Fruit fly (Drosophila melanogaster) whole organism, pupa: Measurements from ENCODE around the gene CG13850.

Experiments
- CG10348 ChIP-seq: fragments of 200-800 bp; sonication (Bioruptor generic); IDR thresholded peaks from 2 replicates; pipeline ENCODE4 v1.3.6; 2022; ENCODE audit warnings: missing biosample characterization, missing genetic modification characterization
- CG12605 ChIP-seq: fragments of 200-800 bp; sonication (Bioruptor generic); IDR thresholded peaks from 2 replicates; pipeline ENCODE4 v1.3.6; 2022; ENCODE audit warnings: missing biosample characterization, missing genetic modification characterization
- CG13204 ChIP-seq: fragments of 200-800 bp; sonication (Bioruptor generic); optimal IDR thresholded peaks from 2 replicates; lab custom pipeline; 2018; ENCODE audit warnings: missing biosample characterization, mild to moderate bottlenecking, missing genetic modification characterization, moderate library complexity
- CG14655 ChIP-seq: fragments of 200-800 bp; sonication (Bioruptor generic); optimal IDR thresholded peaks from 3 replicates; lab custom pipeline; 2017; ENCODE audit warnings: mild to moderate bottlenecking, missing biosample characterization, missing genetic modification reagents, missing genetic modification characterization
- CG15710 ChIP-seq: fragments of 200-800 bp; sonication (Bioruptor generic); optimal IDR thresholded peaks from 2 replicates; lab custom pipeline; 2018; ENCODE audit warnings: missing biosample characterization, mild to moderate bottlenecking, missing genetic modification characterization, moderate library complexity
- CG17806 ChIP-seq: fragments of 200-800 bp; sonication (Bioruptor generic); optimal IDR thresholded peaks from 2 replicates; lab custom pipeline; 2018; ENCODE audit warnings: missing biosample characterization, mild to moderate bottlenecking, missing genetic modification characterization, moderate library complexity
- CG32121 ChIP-seq: fragments of 200-800 bp; sonication (Bioruptor generic); IDR thresholded peaks from 2 replicates; pipeline ENCODE4 v1.3.6; 2022; ENCODE audit warnings: missing biosample characterization, missing genetic modification characterization
- CG34367 ChIP-seq: fragments of 200-800 bp; sonication (Bioruptor generic); optimal IDR thresholded peaks from 2 replicates; lab custom pipeline; 2018; ENCODE audit warnings: missing biosample characterization, mild to moderate bottlenecking, missing genetic modification characterization
- CG4496 ChIP-seq: fragments of 200-800 bp; sonication (Bioruptor generic); IDR thresholded peaks from 3 replicates; pipeline ENCODE4 v1.3.6; 2022; ENCODE audit warnings: missing biosample characterization, missing genetic modification characterization
- CG8159 ChIP-seq: fragments of 200-800 bp; sonication (Bioruptor generic); optimal IDR thresholded peaks from 3 replicates; lab custom pipeline; 2018; ENCODE audit warnings: missing biosample characterization, mild to moderate bottlenecking, missing genetic modification characterization, moderate library complexity
- CG8301 ChIP-seq: fragments of 200-800 bp; sonication (Bioruptor generic); optimal IDR thresholded peaks from 2 replicates; lab custom pipeline; 2018; ENCODE audit warnings: missing biosample characterization, mild to moderate bottlenecking, missing genetic modification characterization
- CG9948 ChIP-seq: fragments of 200-800 bp; sonication (Bioruptor generic); optimal IDR thresholded peaks from 2 replicates; lab custom pipeline; 2018; ENCODE audit warnings: missing biosample characterization, mild to moderate bottlenecking, missing genetic modification characterization, moderate library complexity
- D1 ChIP-seq: fragments of 200-800 bp; sonication (Bioruptor generic); optimal IDR thresholded peaks from 2 replicates; lab custom pipeline; 2018; ENCODE audit warnings: missing biosample characterization, mild to moderate bottlenecking, missing genetic modification characterization, moderate library complexity
- EcR ChIP-seq: fragments of 200-800 bp; sonication (Bioruptor generic); optimal IDR thresholded peaks from 3 replicates; lab custom pipeline; 2019; ENCODE audit warnings: missing biosample characterization, missing genetic modification characterization, mild to moderate bottlenecking, moderate library complexity, missing genetic modification reagents
- Ets98B ChIP-seq: fragments of 200-800 bp; sonication (Bioruptor generic); IDR thresholded peaks from 2 replicates; pipeline ENCODE4 v1.3.6; 2022; ENCODE audit warnings: missing biosample characterization, missing genetic modification characterization
- Pif1A ChIP-seq: fragments of 200-800 bp; sonication (Bioruptor generic); optimal IDR thresholded peaks from 3 replicates; lab custom pipeline; 2016; ENCODE audit warnings: missing biosample characterization, missing genetic modification characterization
- Pif1B ChIP-seq: fragments of 200-800 bp; sonication (Bioruptor generic); optimal IDR thresholded peaks from 3 replicates; lab custom pipeline; 2016; ENCODE audit warnings: missing biosample characterization, missing genetic modification characterization
- Snoo ChIP-seq: fragments of 200-800 bp; sonication (Bioruptor generic); optimal IDR thresholded peaks from 3 replicates; lab custom pipeline; 2017; ENCODE audit warnings: missing biosample characterization, mild to moderate bottlenecking, missing genetic modification characterization, inconsistent platforms
- fd96Ca ChIP-seq: fragments of 200-800 bp; sonication (Bioruptor generic); IDR thresholded peaks from 3 replicates; pipeline ENCODE4 v1.3.6; 2022; ENCODE audit warnings: missing biosample characterization, missing genetic modification characterization
- gl ChIP-seq: fragments of 200-800 bp; sonication (Bioruptor generic); optimal IDR thresholded peaks from 2 replicates; lab custom pipeline; 2018; ENCODE audit warnings: missing biosample characterization, mild to moderate bottlenecking, missing genetic modification characterization
- rn ChIP-seq: fragments of 200-800 bp; sonication (Bioruptor generic); IDR thresholded peaks from 2 replicates; pipeline ENCODE4 v1.3.6; 2022; ENCODE audit warnings: missing biosample characterization, missing genetic modification characterization

Gene CG13850

DNA sequence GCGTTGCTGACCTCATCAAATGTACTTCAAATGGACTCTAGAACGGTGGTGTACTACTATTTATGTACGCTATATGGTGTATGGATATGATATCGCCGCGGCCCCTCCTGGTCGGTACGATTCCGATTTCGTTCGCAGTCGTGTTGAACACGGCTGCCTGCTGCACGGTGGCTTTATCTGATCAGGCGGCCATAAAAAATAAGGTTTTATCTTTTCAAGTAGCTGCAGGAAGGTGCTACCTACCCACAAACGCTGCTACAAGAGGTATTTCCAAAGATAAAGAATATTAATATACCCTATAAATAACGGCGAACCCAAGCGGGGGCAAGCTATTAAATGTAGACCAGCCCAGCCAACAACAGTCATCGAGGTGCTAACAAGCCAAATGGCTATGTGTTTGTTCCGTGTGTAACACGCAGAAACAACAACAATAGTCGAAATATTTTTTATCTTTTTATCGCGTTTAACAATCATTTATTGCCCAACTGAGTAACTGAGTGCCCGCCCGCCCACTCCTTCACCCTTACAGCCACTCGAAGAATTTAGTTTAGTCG is 39.2 kb upstream of the CG13850 start:
- no peak for TF ChIP-seq CG32121 (GFP tag; lab: Robert Waterston, UW)
- no peak for TF ChIP-seq CG12605 (GFP tag; lab: Robert Waterston, UW)
- TF ChIP-seq CG8301 (tag; lab: Kevin White, UChicago), result no peak
- no peak for TF ChIP-seq D1 (tag; lab: Kevin White, UChicago)
- no peak for TF ChIP-seq CG15710
- TF ChIP-seq Snoo, result no peak
- TF ChIP-seq CG4496 (GFP tag; lab: Robert Waterston, UW), result no peak
- no peak for TF ChIP-seq gl (tag; lab: Kevin White, UChicago)
- TF ChIP-seq EcR (GFP tag; lab: Kevin White, UChicago), result no peak
- no peak for TF ChIP-seq CG14655 (GFP tag; lab: Kevin White, UChicago)
- no peak for TF ChIP-seq CG17806 (tag; lab: Kevin White, UChicago)
- no peak for TF ChIP-seq Pif1A (GFP tag; lab: Kevin White, UChicago)
- no peak for TF ChIP-seq CG34367 (tag; lab: Kevin White, UChicago)
- no peak for TF ChIP-seq CG9948 (tag; lab: Kevin White, UChicago)
- TF ChIP-seq fd96Ca (GFP tag; lab: Robert Waterston, UW), result no peak
- no peak for TF ChIP-seq Pif1B (GFP tag; lab: Kevin White, UChicago)
- no peak for TF ChIP-seq CG8159 (tag; lab: Kevin White, UChicago)
- TF ChIP-seq CG13204 (GFP tag; lab: Kevin White, UChicago), result no peak
- no peak for TF ChIP-seq CG10348 (GFP tag; lab: Robert Waterston, UW)
- no peak for TF ChIP-seq Ets98B (GFP tag; lab: Robert Waterston, UW)
- TF ChIP-seq, all 21 proteins: peak for 0

- TF ChIP-seq CG10348 (GFP tag; lab: Robert Waterston, UW) (no peak), CG12605 (GFP tag; lab: Robert Waterston, UW) (peak; percentile 78), CG34367 (tag; lab: Kevin White, UChicago) (no peak), CG14655 (GFP tag; lab: Kevin White, UChicago) (no peak), fd96Ca (GFP tag; lab: Robert Waterston, UW) (0 out of 3 replicates have a peak, but pooled peaks have one; percentile 37), CG8159 (tag; lab: Kevin White, UChicago) (peak; percentile 32), EcR (GFP tag; lab: Kevin White, UChicago) (no peak), Ets98B (GFP tag; lab: Robert Waterston, UW) (peak; percentile 53; the same call in 1 of the 2 replicates), D1 (tag; lab: Kevin White, UChicago) (no peak), CG17806 (tag; lab: Kevin White, UChicago) (no peak), CG15710 (peak; percentile 8), Pif1B (GFP tag; lab: Kevin White, UChicago) (peak; percentile 21), gl (tag; lab: Kevin White, UChicago) (no peak), Pif1A (GFP tag; lab: Kevin White, UChicago) (no peak), rn (GFP tag; lab: Robert Waterston, UW) (peak; percentile 17; the same call in 1 of the 2 replicates), Snoo (peak; percentile 24), CG13204 (GFP tag; lab: Kevin White, UChicago) (no peak), CG8301 (tag; lab: Kevin White, UChicago) (no peak), CG4496 (GFP tag; lab: Robert Waterston, UW) (peak; percentile 80), CG32121 (GFP tag; lab: Robert Waterston, UW) (peak; percentile 66), CG9948 (tag; lab: Kevin White, UChicago) (no peak)
These were observed 37.1 kb upstream of the CG13850 start, which contains the start of gene CG34376 for dm6 chr3R:22447874-22448254. TSS of gene CG34376 (plus strand) at chr3R:22448099.

DNA sequence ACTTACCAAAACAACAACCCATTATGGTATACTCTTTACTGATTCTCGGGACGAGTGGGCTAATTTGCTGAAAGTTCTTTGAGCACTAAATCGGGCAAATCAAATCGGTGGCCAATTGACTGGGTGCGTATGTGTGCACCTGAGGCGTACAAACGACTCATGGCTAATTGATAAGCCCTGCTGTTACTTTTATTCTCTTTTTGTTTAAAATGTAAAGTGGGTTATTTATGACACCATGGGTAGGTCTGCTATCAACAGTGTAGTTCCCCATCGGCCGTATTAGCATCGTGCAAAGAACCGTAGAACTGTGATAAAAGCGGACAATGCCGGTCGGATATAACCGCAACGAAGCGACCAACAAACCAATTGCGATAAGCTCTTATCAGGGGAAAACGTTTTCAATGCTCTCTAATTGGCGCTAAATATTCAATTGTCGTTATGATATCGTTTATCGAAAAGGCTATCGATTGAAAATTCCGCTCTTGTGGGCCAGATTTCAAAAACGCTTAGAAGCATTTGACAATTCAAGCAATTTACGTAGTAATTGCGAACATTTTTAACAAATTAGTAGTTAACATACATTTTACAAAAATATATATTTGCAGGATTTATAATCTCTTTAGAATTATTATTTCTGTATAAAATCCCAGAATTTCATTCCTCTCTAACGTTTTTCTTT is 36.6 kb upstream of the CG13850 start, which contains the start of gene CG34288:
CG34288 (minus strand) TSS at position 69 of the 679 bp plus-strand sequence.
- TF ChIP-seq CG17806 (tag; lab: Kevin White, UChicago) (no peak), CG8301 (tag; lab: Kevin White, UChicago) (no peak), Pif1B (GFP tag; lab: Kevin White, UChicago) (peak; percentile 37), rn (GFP tag; lab: Robert Waterston, UW) (no peak), CG4496 (GFP tag; lab: Robert Waterston, UW) (no peak), CG13204 (GFP tag; lab: Kevin White, UChicago) (no peak), CG10348 (GFP tag; lab: Robert Waterston, UW) (no peak), CG12605 (GFP tag; lab: Robert Waterston, UW) (no peak), CG9948 (tag; lab: Kevin White, UChicago) (no peak), Snoo (no peak), CG14655 (GFP tag; lab: Kevin White, UChicago) (no peak), Ets98B (GFP tag; lab: Robert Waterston, UW) (no peak), gl (tag; lab: Kevin White, UChicago) (no peak), Pif1A (GFP tag; lab: Kevin White, UChicago) (no peak), CG34367 (tag; lab: Kevin White, UChicago) (no peak), CG15710 (no peak), EcR (GFP tag; lab: Kevin White, UChicago) (no peak), fd96Ca (GFP tag; lab: Robert Waterston, UW) (peak; percentile 34; the same call in 1 of the 3 replicates), D1 (tag; lab: Kevin White, UChicago) (no peak), CG8159 (tag; lab: Kevin White, UChicago) (no peak), CG32121 (GFP tag; lab: Robert Waterston, UW) (peak; percentile 7; the same call in 1 of the 2 replicates)

DNA sequence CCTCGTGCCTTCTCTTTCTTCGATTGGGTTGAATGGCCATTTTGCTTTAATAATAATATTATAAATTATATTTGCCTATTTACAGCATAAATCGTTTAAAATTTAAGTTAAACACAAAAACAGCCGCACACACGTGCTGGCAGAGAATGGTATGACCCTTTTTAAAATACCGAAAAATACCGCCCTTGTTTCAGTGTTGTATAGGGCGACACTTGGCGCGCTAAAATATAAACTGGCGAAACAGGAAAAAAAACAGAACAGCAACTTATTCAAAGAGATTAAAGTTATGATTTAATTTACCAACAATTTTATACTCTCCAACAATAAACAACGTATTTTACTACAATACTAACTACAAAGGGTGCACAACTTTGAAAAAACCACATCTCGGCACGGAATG is 35.8 kb upstream of the CG13850 start, which contains the start of gene CG12499:
CG12499 (minus strand) TSS at position 95 of the 400 bp plus-strand sequence.
- TF ChIP-seq CG4496 (GFP tag; lab: Robert Waterston, UW), result no peak
- TF ChIP-seq CG10348 (GFP tag; lab: Robert Waterston, UW), result no peak
